Fruit fly (Drosophila melanogaster): ENCODE results near the gene eRF1.

Gene eRF1

DNA sequence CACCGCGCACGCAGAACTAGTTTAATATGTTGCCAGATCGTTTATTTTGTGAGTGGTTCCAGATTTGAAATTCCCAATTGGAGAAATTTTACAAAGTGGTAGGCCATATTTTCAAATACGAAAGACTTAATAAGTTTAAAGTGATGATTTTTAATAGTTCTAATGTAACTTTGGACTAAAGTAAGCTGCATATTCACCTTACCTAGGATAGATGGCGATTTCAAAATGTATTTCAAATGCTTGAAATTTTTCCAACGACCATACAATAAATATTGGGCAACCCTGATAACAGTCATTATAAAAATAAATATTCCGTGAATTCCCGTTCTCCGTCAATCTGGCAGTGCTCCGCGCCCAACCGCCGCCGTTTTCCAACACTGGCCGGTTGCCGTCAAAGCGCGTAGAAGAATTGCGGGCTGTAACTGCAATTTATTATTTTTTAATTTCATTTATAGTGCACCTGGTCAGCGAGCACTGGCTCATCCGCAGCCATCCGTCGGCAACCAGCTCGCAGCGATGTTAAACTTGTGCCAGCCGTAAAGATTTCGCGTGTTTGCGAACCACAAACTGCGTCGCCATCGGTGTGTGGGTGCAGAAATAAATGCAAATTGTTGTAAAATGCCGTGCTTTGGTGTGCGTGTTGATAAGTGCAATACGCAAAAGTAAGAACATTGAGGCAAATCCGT lies 27.9 kb downstream of the eRF1 start, which contains the start of the genes Ide and RhoBTB (continued):
- TF ChIP-seq peb (GFP tag; IDR thresholded peaks at IDR 0.05) = no peak
- TF ChIP-seq klu (GFP tag; IDR thresholded peaks at IDR 0.05) = peak; percentile 73
- TF ChIP-seq h (optimal IDR thresholded peaks at IDR 0.05) = no peak
- peak; percentile 42 for TF ChIP-seq CG6654 (GFP tag; optimal IDR thresholded peaks at IDR 0.05)
- TF ChIP-seq Nf-YA (GFP tag; IDR thresholded peaks at IDR 0.05) = no peak
- peak; percentile 71 for TF ChIP-seq CG17359 (tag; optimal IDR thresholded peaks at IDR 0.05)
- peak; percentile 54 for TF ChIP-seq nerfin-1 (tag; optimal IDR thresholded peaks at IDR 0.05)
- TF ChIP-seq lola (GFP tag; optimal IDR thresholded peaks at IDR 0.05) = peak in 1 of 3 experiments; percentile 79
- peak; percentile 47; the same call in 1 of the 2 replicates for TF ChIP-seq dimm (GFP tag; IDR thresholded peaks at IDR 0.05)
- no peak for TF ChIP-seq grn (GFP tag; optimal IDR thresholded peaks at IDR 0.05)
- TF ChIP-seq CG4360 (GFP tag; IDR thresholded peaks at IDR 0.05) = no peak
- TF ChIP-seq unpg (GFP tag; optimal IDR thresholded peaks at IDR 0.05) = no peak
- peak; percentile 28 for TF ChIP-seq ftz-f1 (GFP tag; optimal IDR thresholded peaks at IDR 0.05)
- no peak for TF ChIP-seq salm (tag; optimal IDR thresholded peaks at IDR 0.05)
- peak; percentile 60 for TF ChIP-seq Six4 (GFP tag; optimal IDR thresholded peaks at IDR 0.05)
- peak; percentile 81 for TF ChIP-seq sob (GFP tag; IDR thresholded peaks at IDR 0.05)
- TF ChIP-seq CG10321 (GFP tag; IDR thresholded peaks at IDR 0.05) = no peak
- TF ChIP-seq pnt (GFP tag; optimal IDR thresholded peaks at IDR 0.05) = peak; percentile 91
- TF ChIP-seq scrt (GFP tag; optimal IDR thresholded peaks at IDR 0.05) = no peak
- no peak for TF ChIP-seq sima (GFP tag; optimal IDR thresholded peaks at IDR 0.05)
- peak; percentile 78 for TF ChIP-seq Aef1 (GFP tag; IDR thresholded peaks at IDR 0.05)
- TF ChIP-seq z (GFP tag; IDR thresholded peaks at IDR 0.05) = no peak
- TF ChIP-seq fd102C (GFP tag; optimal IDR thresholded peaks at IDR 0.05) = no peak
- TF ChIP-seq H15 (GFP tag; IDR thresholded peaks at IDR 0.05) = no peak; the same call in 2 of the 3 replicates
- peak; percentile 72 for TF ChIP-seq CG15696 (tag; optimal IDR thresholded peaks at IDR 0.05)
- 0 out of 2 replicates have a peak, but pooled peaks have one; percentile 36 for TF ChIP-seq Scr (GFP tag; IDR thresholded peaks at IDR 0.05; ENCODE audit: partially characterized antibody)
- no peak for TF ChIP-seq CG17612 (GFP tag; IDR thresholded peaks at IDR 0.05)
- peak; percentile 78 for TF ChIP-seq lab (GFP tag; optimal IDR thresholded peaks at IDR 0.05)
- peak; percentile 44 for TF ChIP-seq Dref (GFP tag; IDR thresholded peaks at IDR 0.05)
- peak; percentile 53 for TF ChIP-seq CG8388 (GFP tag; optimal IDR thresholded peaks at IDR 0.05)
- no peak for TF ChIP-seq CG10565 (GFP tag; optimal IDR thresholded peaks at IDR 0.05)
- TF ChIP-seq CG9215 (GFP tag; IDR thresholded peaks at IDR 0.05) = peak; percentile 91
- TF ChIP-seq CG3163 (GFP tag; optimal IDR thresholded peaks at IDR 0.05) = peak; percentile 77
- TF ChIP-seq chif (GFP tag; optimal IDR thresholded peaks at IDR 0.05) = peak; percentile 77 to 79
- peak; percentile 50 for TF ChIP-seq YL-1 (GFP tag; optimal IDR thresholded peaks at IDR 0.05)
- no peak for TF ChIP-seq sqz (GFP tag; optimal IDR thresholded peaks at IDR 0.05)
- TF ChIP-seq Mad (GFP tag; optimal IDR thresholded peaks at IDR 0.05) = peak; percentile 77
- TF ChIP-seq Antp (GFP tag; optimal IDR thresholded peaks at IDR 0.05) = peak; percentile 86
- TF ChIP-seq CG1792 (GFP tag; optimal IDR thresholded peaks at IDR 0.05) = peak; percentile 73
- TF ChIP-seq Hsf (GFP tag; optimal IDR thresholded peaks at IDR 0.05) = peak; percentile 84
- peak; percentile 61 for TF ChIP-seq Mrtf (GFP tag; IDR thresholded peaks at IDR 0.05)
- peak; percentile 76 for TF ChIP-seq Bteb2 (GFP tag; optimal IDR thresholded peaks at IDR 0.05)
- TF ChIP-seq CG9797 (GFP tag; optimal IDR thresholded peaks at IDR 0.05) = peak; percentile 22
- TF ChIP-seq exex (tag; optimal IDR thresholded peaks at IDR 0.05) = peak; percentile 44
- peak; percentile 90 for TF ChIP-seq lilli (GFP tag; optimal IDR thresholded peaks at IDR 0.05)
- no peak for TF ChIP-seq pan (optimal IDR thresholded peaks at IDR 0.05)
- TF ChIP-seq pan (GFP tag; optimal IDR thresholded peaks at IDR 0.05 in 1 of 2, IDR thresholded peaks at IDR 0.05 in 1 of 2) = peak in 1 of 2 experiments; percentile 58
- no peak for TF ChIP-seq TFAM (GFP tag; optimal IDR thresholded peaks at IDR 0.05)
- peak; percentile 89 for TF ChIP-seq bab2 (GFP tag; optimal IDR thresholded peaks at IDR 0.05)
- no peak for TF ChIP-seq abd-A (tag; optimal IDR thresholded peaks at IDR 0.05)
- TF ChIP-seq dmrt11E (tag; optimal IDR thresholded peaks at IDR 0.05) = peak; percentile 66

Measured in whole organism, embryonic.